Fruit fly (Drosophila melanogaster): ENCODE measurements around the gene CG42564.

dm6 chr3R:6401522-6401844 is 27.2 kb downstream of the CG42564 start:
- TF ChIP-seq crp (GFP tag; optimal IDR thresholded peaks at IDR 0.05) (no peak), CG12744 (GFP tag; optimal IDR thresholded peaks at IDR 0.05) (no peak), sim (GFP tag; IDR thresholded peaks at IDR 0.05) (no peak), nerfin-2 (GFP tag; IDR thresholded peaks at IDR 0.05; ENCODE audit: partially characterized antibody) (no peak), CG3281 (GFP tag; optimal IDR thresholded peaks at IDR 0.05) (no peak)

Data from whole organism, embryonic.